Worm (Caenorhabditis elegans): ENCODE data around the gene paic-1.

Gene paic-1

ce11 chrII:4341484-4341883 lies 30.8 kb downstream of the paic-1 start:
- TF ChIP-seq nfya-1 (tag; optimal IDR thresholded peaks at IDR 0.05) (peak; percentile 98), ets-4 (tag; optimal IDR thresholded peaks at IDR 0.05) (no peak), gmeb-2 (tag; optimal IDR thresholded peaks at IDR 0.05) (no peak), ama-1 (optimal IDR thresholded peaks at IDR 0.05) (no peak)

ce11 chrII:4339882-4340281 lies 32.4 kb downstream of the paic-1 start, which contains the start of gene athp-2:
Gene athp-2 (plus strand): TSS chrII:4340182.
- TF ChIP-seq lin-11 (tag; optimal IDR thresholded peaks at IDR 0.05) (no peak), K02D7.2 (tag; optimal IDR thresholded peaks at IDR 0.05) (no peak), ceh-19 (GFP tag; optimal IDR thresholded peaks at IDR 0.05) (no peak), odd-2 (tag; optimal IDR thresholded peaks at IDR 0.05) (no peak), unc-55 (GFP tag; optimal IDR thresholded peaks at IDR 0.05) (no peak), pros-1 (tag; optimal IDR thresholded peaks at IDR 0.05) (no peak), unc-42 (tag; optimal IDR thresholded peaks at IDR 0.05) (no peak), unc-3 (GFP tag; conservative IDR thresholded peaks at IDR 0.05) (no peak), unc-3 (tag; optimal IDR thresholded peaks at IDR 0.05) (no peak), ceh-18 (tag; optimal IDR thresholded peaks at IDR 0.05) (no peak), ceh-22 (tag; optimal IDR thresholded peaks at IDR 0.05) (no peak)

ce11 chrII:4337731-4338130 lies 34.6 kb downstream of the paic-1 start:
- TF ChIP-seq sox-4 (tag; optimal IDR thresholded peaks at IDR 0.05) (no peak), eyg-1 (tag; optimal IDR thresholded peaks at IDR 0.05) (no peak), nfya-1 (tag; optimal IDR thresholded peaks at IDR 0.05) (peak; percentile 90)

ce11 chrII:4334448-4334847 lies 37.9 kb downstream of the paic-1 start, which contains the start of gene madf-3:
Gene madf-3 (plus strand): TSS chrII:4334748.
- TF ChIP-seq rnt-1 (tag; optimal IDR thresholded peaks at IDR 0.05) (no peak), ceh-24 (tag; optimal IDR thresholded peaks at IDR 0.05) (no peak), gmeb-2 (tag; optimal IDR thresholded peaks at IDR 0.05) (no peak), ceh-30 (tag; optimal IDR thresholded peaks at IDR 0.05) (no peak), ref-2 (tag; optimal IDR thresholded peaks at IDR 0.05) (no peak), nhr-11 (tag; optimal IDR thresholded peaks at IDR 0.05) (no peak), unc-86 (tag; optimal IDR thresholded peaks at IDR 0.05) (no peak), F13H6.1 (tag; optimal IDR thresholded peaks at IDR 0.05) (no peak), fax-1 (tag; optimal IDR thresholded peaks at IDR 0.05) (no peak), pqm-1 (tag; optimal IDR thresholded peaks at IDR 0.05) (no peak)

ce11 chrII:4328716-4329115 lies 43.6 kb downstream of the paic-1 start, which contains the start of gene H20J04.4:
Gene H20J04.4 (plus strand): TSS chrII:4329016.
- no peak for TF ChIP-seq zip-5 (tag; optimal IDR thresholded peaks at IDR 0.05)
- TF ChIP-seq ceh-24 (tag; optimal IDR thresholded peaks at IDR 0.05): no peak
- TF ChIP-seq tbx-7 (tag; optimal IDR thresholded peaks at IDR 0.05): no peak
- TF ChIP-seq dmd-4 (tag; optimal IDR thresholded peaks at IDR 0.05; ENCODE audit: borderline replicate concordance): no peak
- TF ChIP-seq unc-86 (tag; optimal IDR thresholded peaks at IDR 0.05): no peak
- no peak for TF ChIP-seq eyg-1 (tag; optimal IDR thresholded peaks at IDR 0.05)
- no peak for TF ChIP-seq ceh-14 (tag; optimal IDR thresholded peaks at IDR 0.05)
- no peak for TF ChIP-seq npax-4 (tag; optimal IDR thresholded peaks at IDR 0.05)

- no peak for TF ChIP-seq sdc-2 (tag; optimal IDR thresholded peaks at IDR 0.05)
- no peak for TF ChIP-seq dmd-4 (tag; optimal IDR thresholded peaks at IDR 0.05; ENCODE audit: borderline replicate concordance)
- TF ChIP-seq Y22D7AL.16 (tag; optimal IDR thresholded peaks at IDR 0.05): no peak
- TF ChIP-seq ref-2 (tag; optimal IDR thresholded peaks at IDR 0.05): no peak
- TF ChIP-seq unc-55 (GFP tag; optimal IDR thresholded peaks at IDR 0.05): no peak
- TF ChIP-seq madf-2 (tag; optimal IDR thresholded peaks at IDR 0.05): no peak
- TF ChIP-seq ceh-45 (GFP tag; IDR thresholded peaks at IDR 0.05): no peak
- TF ChIP-seq mec-3 (tag; optimal IDR thresholded peaks at IDR 0.05; ENCODE audit: borderline replicate concordance): no peak
- no peak for TF ChIP-seq ceh-14 (tag; optimal IDR thresholded peaks at IDR 0.05)
Measured at ce11 chrII:4326420-4326819, 45.9 kb downstream of the paic-1 start, which contains the start of gene pfd-2. Gene pfd-2 (plus strand): TSS chrII:4326720.
